Fruit fly (Drosophila melanogaster): ENCODE results near the gene CG31008.
A peak's percentile ranks its signal among the peaks of the same experiment; 100 is the strongest.

Gene CG31008

dm6 chr3R:30989948-30990347 is at the start of gene CG31008:
Gene CG31008 (minus strand): TSS chr3R:30990006.
- TF ChIP-seq Myc (optimal IDR thresholded peaks at IDR 0.05) (no peak), fru (GFP tag; optimal IDR thresholded peaks at IDR 0.05) (no peak), tai (GFP tag; optimal IDR thresholded peaks at IDR 0.05) (no peak), Mio (GFP tag; optimal IDR thresholded peaks at IDR 0.05) (no peak), Hnf4 (GFP tag; optimal IDR thresholded peaks at IDR 0.05) (no peak), dl (GFP tag; optimal IDR thresholded peaks at IDR 0.05; ENCODE audit: insufficient read depth in 1 of 2, partially characterized antibody in 2 of 2) (no peak), sv (GFP tag; optimal IDR thresholded peaks at IDR 0.05) (no peak), CG32264 (GFP tag; optimal IDR thresholded peaks at IDR 0.05) (no peak), rgr (GFP tag; optimal IDR thresholded peaks at IDR 0.05) (no peak)

dm6 chr3R:31038473-31039424 is 48.9 kb upstream of the CG31008 start, which contains the start of gene CanA1:
Gene CanA1 (plus strand): TSS chr3R:31039374.
- TF ChIP-seq Rel (GFP tag; optimal IDR thresholded peaks at IDR 0.05) = no peak
- no peak for TF ChIP-seq Rel (tag; optimal IDR thresholded peaks at IDR 0.05)
- no peak for TF ChIP-seq psq (GFP tag; optimal IDR thresholded peaks at IDR 0.05)
- no peak for TF ChIP-seq jim (GFP tag; optimal IDR thresholded peaks at IDR 0.05)
- TF ChIP-seq Jra (GFP tag; optimal IDR thresholded peaks at IDR 0.05) = no peak

- TF ChIP-seq dl (GFP tag; optimal IDR thresholded peaks at IDR 0.05; ENCODE audit: insufficient read depth in 1 of 2, partially characterized antibody in 2 of 2) (no peak), brk (GFP tag; optimal IDR thresholded peaks at IDR 0.05) (no peak), Vsx2 (GFP tag; optimal IDR thresholded peaks at IDR 0.05; ENCODE audit: partially characterized antibody) (no peak), Dif (GFP tag; optimal IDR thresholded peaks at IDR 0.05; ENCODE audit: partially characterized antibody) (no peak), Sp1 (GFP tag; optimal IDR thresholded peaks at IDR 0.05) (no peak), sv (GFP tag; optimal IDR thresholded peaks at IDR 0.05) (no peak), psq (GFP tag; optimal IDR thresholded peaks at IDR 0.05) (no peak), Dfd (GFP tag; optimal IDR thresholded peaks at IDR 0.05) (no peak), Hr78 (GFP tag; optimal IDR thresholded peaks at IDR 0.05) (no peak), CG32264 (GFP tag; optimal IDR thresholded peaks at IDR 0.05) (no peak), fru (GFP tag; optimal IDR thresholded peaks at IDR 0.05) (no peak), tai (GFP tag; optimal IDR thresholded peaks at IDR 0.05) (no peak), pan (optimal IDR thresholded peaks at IDR 0.05) (no peak), Hnf4 (GFP tag; optimal IDR thresholded peaks at IDR 0.05) (no peak), HLH106 (tag; optimal IDR thresholded peaks at IDR 0.05) (no peak), Myc (optimal IDR thresholded peaks at IDR 0.05) (no peak)
Measured at dm6 chr3R:31035046-31035445, 45.2 kb upstream of the CG31008 start, which contains the start of gene CG33773. Gene CG33773 (plus strand): TSS chr3R:31035346.

- TF ChIP-seq Vsx2 (GFP tag; optimal IDR thresholded peaks at IDR 0.05; ENCODE audit: partially characterized antibody) (no peak), Mio (GFP tag; optimal IDR thresholded peaks at IDR 0.05) (no peak), CrebA (GFP tag; optimal IDR thresholded peaks at IDR 0.05; ENCODE audit: borderline replicate concordance) (no peak), Dif (GFP tag; optimal IDR thresholded peaks at IDR 0.05; ENCODE audit: partially characterized antibody) (no peak), Abd-B (GFP tag; optimal IDR thresholded peaks at IDR 0.05) (no peak), dl (GFP tag; optimal IDR thresholded peaks at IDR 0.05; ENCODE audit: insufficient read depth in 1 of 2, partially characterized antibody in 2 of 2) (no peak), rgr (GFP tag; optimal IDR thresholded peaks at IDR 0.05) (no peak), psq (GFP tag; optimal IDR thresholded peaks at IDR 0.05) (no peak), pan (optimal IDR thresholded peaks at IDR 0.05) (no peak), Jra (GFP tag; optimal IDR thresholded peaks at IDR 0.05) (no peak), dsf (GFP tag; optimal IDR thresholded peaks at IDR 0.05; ENCODE audit: borderline replicate concordance) (no peak), h (GFP tag; optimal IDR thresholded peaks at IDR 0.05) (no peak), N (GFP tag; optimal IDR thresholded peaks at IDR 0.05) (no peak), sv (GFP tag; optimal IDR thresholded peaks at IDR 0.05) (no peak), CG9705 (GFP tag; optimal IDR thresholded peaks at IDR 0.05) (no peak), fru (GFP tag; optimal IDR thresholded peaks at IDR 0.05) (no peak), GATAd (GFP tag; optimal IDR thresholded peaks at IDR 0.05) (no peak), Sp1 (GFP tag; optimal IDR thresholded peaks at IDR 0.05) (no peak)
Measured at dm6 chr3R:31020762-31021161, 31.0 kb upstream of the CG31008 start.

dm6 chr3R:31019662-31020061 is 29.9 kb upstream of the CG31008 start:
- peak; percentile 28 for TF ChIP-seq Myc (optimal IDR thresholded peaks at IDR 0.05)
- no peak for TF ChIP-seq N (GFP tag; optimal IDR thresholded peaks at IDR 0.05)
- no peak for TF ChIP-seq GATAd (GFP tag; optimal IDR thresholded peaks at IDR 0.05)
- TF ChIP-seq HLH106 (tag; optimal IDR thresholded peaks at IDR 0.05) = peak; percentile 4
- TF ChIP-seq lola (GFP tag; optimal IDR thresholded peaks at IDR 0.05) = no peak
- no peak for TF ChIP-seq Rel (GFP tag; optimal IDR thresholded peaks at IDR 0.05)
- TF ChIP-seq Rel (tag; optimal IDR thresholded peaks at IDR 0.05) = no peak

All from whole organism, wandering third instar larva.